Worm (Caenorhabditis elegans) whole organism, dauer: ENCODE results near the gene nhr-143.

Experiments
- unc-62 ChIP-seq: sonication (generic microtip); optimal IDR thresholded peaks from 2 replicates; lab custom pipeline; 2017; ENCODE audit warnings: missing biosample characterization, missing genetic modification reagents, missing genetic modification characterization

Gene nhr-143

ce11 chrV:8974889-8975422 lies at the start of gene nhr-143:
Gene nhr-143 (minus strand): TSS chrV:8974939.
- no peak for TF ChIP-seq unc-62 (GFP tag; lab: Kevin White, UChicago)

- TF ChIP-seq unc-62 (GFP tag; lab: Kevin White, UChicago): no peak
Measured at ce11 chrV:9022078-9022477, 47.3 kb upstream of the nhr-143 start, which contains the start of gene oac-41. Gene oac-41 (minus strand): TSS chrV:9022178.

ce11 chrV:9018871-9019270 lies 44.1 kb upstream of the nhr-143 start:
- no peak for TF ChIP-seq unc-62 (GFP tag; lab: Kevin White, UChicago)

ce11 chrV:9016479-9016878 lies 41.7 kb upstream of the nhr-143 start, which contains the start of gene oac-40:
Gene oac-40 (plus strand): TSS chrV:9016779.
- no peak for TF ChIP-seq unc-62 (GFP tag; lab: Kevin White, UChicago)

ce11 chrV:9015540-9015939 lies 40.8 kb upstream of the nhr-143 start, which contains the start of gene srt-18:
Gene srt-18 (minus strand): TSS chrV:9015640.
- TF ChIP-seq unc-62 (GFP tag; lab: Kevin White, UChicago): no peak

ce11 chrV:9013765-9014164 lies 39.0 kb upstream of the nhr-143 start, which contains the start of gene srh-201:
Gene srh-201 (minus strand): TSS chrV:9013865.
- no peak for TF ChIP-seq unc-62 (GFP tag; lab: Kevin White, UChicago)

- no peak for TF ChIP-seq unc-62 (GFP tag; lab: Kevin White, UChicago)
Measured at ce11 chrV:9009175-9009574, 34.4 kb upstream of the nhr-143 start, which contains the start of gene srx-2. Gene srx-2 (plus strand): TSS chrV:9009475.

- TF ChIP-seq unc-62 (GFP tag; lab: Kevin White, UChicago): no peak
Measured at ce11 chrV:9005243-9005642, 30.5 kb upstream of the nhr-143 start, which contains the start of gene srx-3. Gene srx-3 (plus strand): TSS chrV:9005543.

ce11 chrV:9003291-9003690 lies 28.6 kb upstream of the nhr-143 start, which contains the start of gene srx-1:
Gene srx-1 (plus strand): TSS chrV:9003672.
- TF ChIP-seq unc-62 (GFP tag; lab: Kevin White, UChicago): no peak

- no peak for TF ChIP-seq unc-62 (GFP tag; lab: Kevin White, UChicago)
Measured at ce11 chrV:9001175-9001574, 26.4 kb upstream of the nhr-143 start, which contains the start of gene F59E11.2. Gene F59E11.2 (plus strand): TSS chrV:9001475.

- no peak for TF ChIP-seq unc-62 (GFP tag; lab: Kevin White, UChicago)
Measured at ce11 chrV:8994801-8995200, 20.1 kb upstream of the nhr-143 start, which contains the start of gene F59E11.5. Gene F59E11.5 (plus strand): TSS chrV:8995101.

ce11 chrV:8994272-8994671 lies 19.5 kb upstream of the nhr-143 start:
- TF ChIP-seq unc-62 (GFP tag; lab: Kevin White, UChicago): no peak

ce11 chrV:8991679-8992078 lies 16.9 kb upstream of the nhr-143 start, which contains the start of gene F59E11.6:
Gene F59E11.6 (plus strand): TSS chrV:8991789.
- TF ChIP-seq unc-62 (GFP tag; lab: Kevin White, UChicago): no peak

ce11 chrV:8990194-8990649 lies 15.5 kb upstream of the nhr-143 start, which contains the start of gene F59E11.7:
Gene F59E11.7 (plus strand): TSS chrV:8990244.
- TF ChIP-seq unc-62 (GFP tag; lab: Kevin White, UChicago): no peak

ce11 chrV:8988104-8988503 lies 13.4 kb upstream of the nhr-143 start, which contains the start of gene str-87:
Gene str-87 (minus strand): TSS chrV:8988204.
- TF ChIP-seq unc-62 (GFP tag; lab: Kevin White, UChicago): no peak

- TF ChIP-seq unc-62 (GFP tag; lab: Kevin White, UChicago): no peak
Measured at ce11 chrV:8985740-8986139, 11.0 kb upstream of the nhr-143 start, which contains the start of gene str-85. Gene str-85 (minus strand): TSS chrV:8985840.

ce11 chrV:8984783-8985182 lies 10.0 kb upstream of the nhr-143 start:
- TF ChIP-seq unc-62 (GFP tag; lab: Kevin White, UChicago): no peak
